Fruit fly (Drosophila melanogaster) whole organism, prepupa: Measurements from ENCODE around the gene CG14963.

ENCODE experiments used
- CG10669 ChIP-seq: fragments of 200-800 bp; sonication (Bioruptor generic); optimal IDR thresholded peaks from 3 replicates; lab custom pipeline; 2018; ENCODE audit warnings: missing biosample characterization, mild to moderate bottlenecking, missing genetic modification characterization, moderate library complexity
- CG7368 ChIP-seq: fragments of 200-800 bp; sonication (Bioruptor generic); optimal IDR thresholded peaks from 3 replicates; lab custom pipeline; 2016; ENCODE audit warnings: missing biosample characterization, missing genetic modification characterization
- Ets96B ChIP-seq: fragments of 200-800 bp; optimal IDR thresholded peaks from 2 replicates; lab custom pipeline; 2019; ENCODE audit warnings: missing biosample characterization, mild to moderate bottlenecking, missing genetic modification characterization, moderate library complexity
- Hr39 ChIP-seq: fragments of 200-800 bp; sonication (Bioruptor generic); optimal IDR thresholded peaks from 2 replicates; lab custom pipeline; 2016; ENCODE audit warnings: missing biosample characterization, missing genetic modification characterization
- Hr4 ChIP-seq: fragments of 200-800 bp; sonication (Bioruptor generic); optimal IDR thresholded peaks from 3 replicates; lab custom pipeline; 2016; ENCODE audit warnings: missing biosample characterization, missing genetic modification characterization
- cyc ChIP-seq: fragments of 200-800 bp; sonication (Bioruptor generic); optimal IDR thresholded peaks from 3 replicates; lab custom pipeline; 2016; ENCODE audit warnings: missing biosample characterization, missing genetic modification characterization
- dac ChIP-seq: fragments of 200-800 bp; sonication (Bioruptor generic); optimal IDR thresholded peaks from 2 replicates; lab custom pipeline; 2017; ENCODE audit warnings: missing biosample characterization, mild to moderate bottlenecking, missing genetic modification characterization
- fd59A ChIP-seq: fragments of 200-800 bp; sonication (Bioruptor generic); optimal IDR thresholded peaks from 2 replicates; lab custom pipeline; 2017; ENCODE audit warnings: missing biosample characterization, mild to moderate bottlenecking, missing genetic modification characterization, missing genetic modification reagents

dm6 chr3L:3184104-3184503 is 11.8 kb upstream of the CG14963 start, which contains the start of gene CG42494:
- TF ChIP-seq Hr39 (GFP tag; lab: Kevin White, UChicago) (no peak), dac (GFP tag; lab: Kevin White, UChicago) (no peak), fd59A (GFP tag; lab: Kevin White, UChicago) (no peak), CG7368 (GFP tag; lab: Kevin White, UChicago) (no peak), Ets96B (no peak), CG10669 (GFP tag; lab: Kevin White, UChicago) (no peak), cyc (no peak), Hr4 (GFP tag; lab: Kevin White, UChicago) (no peak)
